Worm (Caenorhabditis elegans) whole organism, young adult: Measurements from ENCODE around the gene F11F1.1.
"Not testable (repeated sequence)": the region's sequence is repeated elsewhere in the genome, so short reads cannot be mapped to it uniquely, and the experiment has no call there.

Experiments
- Y56A3A.18 ChIP-seq: fragments of 200-800 bp; sonication (Bioruptor generic); IDR thresholded peaks from 2 replicates; pipeline ENCODE4 v1.3.6; 2022; ENCODE audit warnings: missing genetic modification reagents, missing genetic modification characterization, missing compliant biosample characterization
- attf-3 ChIP-seq: fragments of 200-800 bp; sonication (Bioruptor generic); conservative IDR thresholded peaks from 2 replicates; pipeline ENCODE4 v1.3.6; 2022; ENCODE audit warnings: missing genetic modification reagents, missing genetic modification characterization, missing compliant biosample characterization
- attf-5 ChIP-seq: fragments of 200-800 bp; sonication (Bioruptor generic); optimal IDR thresholded peaks from 2 replicates; lab custom pipeline; 2018; ENCODE audit warnings: mild to moderate bottlenecking, missing genetic modification characterization, missing compliant biosample characterization
- egrh-3 ChIP-seq: fragments of 200-800 bp; sonication (Bioruptor generic); IDR thresholded peaks from 2 replicates; pipeline ENCODE4 v1.3.6; 2022; ENCODE audit warnings: missing genetic modification reagents, missing genetic modification characterization, missing compliant biosample characterization
- hlh-12 ChIP-seq: sonication (generic microtip); optimal IDR thresholded peaks from 2 replicates; lab custom pipeline; 2016; ENCODE audit warnings: missing genetic modification characterization, missing compliant biosample characterization
- pha-4 ChIP-seq: fragments of 150-350 bp; sonication (generic microtip); optimal IDR thresholded peaks from 2 replicates; lab custom pipeline; 2014; ENCODE audit warnings: missing biosample characterization, missing genetic modification reagents, missing genetic modification characterization
- unc-62 ChIP-seq: fragments of 150-350 bp; optimal IDR thresholded peaks from 2 replicates; lab custom pipeline; 2014; ENCODE audit warnings: missing biosample characterization, missing genetic modification reagents, missing genetic modification characterization

DNA sequence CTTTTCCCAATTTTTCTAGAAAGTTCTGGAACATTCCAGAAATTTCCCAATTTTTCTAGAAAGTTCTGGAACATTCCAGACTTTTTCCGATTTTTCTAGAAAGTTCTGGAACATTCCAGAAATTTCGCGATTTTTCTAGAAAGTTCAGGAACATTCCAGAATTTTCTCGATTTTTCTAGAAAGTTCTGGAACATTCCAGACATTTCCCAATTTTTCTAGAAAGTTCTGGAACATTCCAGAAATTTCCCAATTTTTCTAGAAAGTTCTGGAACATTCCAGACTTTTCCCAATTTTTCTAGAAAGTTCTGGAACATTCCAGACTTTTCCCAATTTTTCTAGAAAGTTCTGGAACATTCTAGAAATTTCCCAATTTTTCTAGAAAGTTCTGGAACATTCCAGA lies 52.1 kb downstream of the F11F1.1 start:
- TF ChIP-seq Y56A3A.18; attf-5 (GFP tag; lab: Kevin White, UChicago); hlh-12 (tag; lab: Kevin White, UChicago); attf-3 (GFP tag; lab: Robert Waterston, UW); pha-4 (tag; lab: Kevin White, UChicago); unc-62 (GFP tag; lab: Kevin White, UChicago): not testable (repeated sequence)
- peak; percentile 69 for TF ChIP-seq egrh-3 (GFP tag; lab: Robert Waterston, UW)
